Fruit fly (Drosophila melanogaster): Measurements from ENCODE around the gene Ref2.
A peak's percentile ranks its signal among the peaks of the same experiment; 100 is the strongest.

Gene Ref2

DNA sequence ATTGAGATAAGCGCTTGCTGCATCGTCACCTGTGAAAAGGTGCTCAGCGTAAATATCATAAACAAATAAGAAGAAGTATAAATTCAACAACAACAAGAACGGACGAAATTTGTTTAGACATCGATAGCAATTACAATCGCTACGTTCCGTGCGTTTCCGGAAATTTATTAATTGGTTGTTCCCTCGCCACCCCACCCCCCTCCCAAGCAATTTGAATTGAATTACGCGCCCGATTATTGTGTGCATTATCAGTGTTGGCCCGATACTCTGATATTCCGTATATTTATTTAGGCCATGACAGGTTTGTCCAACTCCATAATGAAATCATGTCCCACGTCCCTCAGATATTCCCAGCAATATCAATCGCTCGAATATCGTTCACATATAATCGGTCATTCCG lies 4.6 kb downstream of the Ref2 start (continued):
- peak; percentile 47 for TF ChIP-seq dmrt11E (tag; optimal IDR thresholded peaks at IDR 0.05)
- no peak for TF ChIP-seq emc (GFP tag; optimal IDR thresholded peaks at IDR 0.05)
- TF ChIP-seq rib (GFP tag; IDR thresholded peaks at IDR 0.05), result no peak
- no peak for TF ChIP-seq en (GFP tag; optimal IDR thresholded peaks at IDR 0.05)
- no peak for TF ChIP-seq CG30403 (GFP tag; optimal IDR thresholded peaks at IDR 0.05)
- no peak for TF ChIP-seq ash1 (GFP tag; optimal IDR thresholded peaks at IDR 0.05)
- no peak for TF ChIP-seq Ravus (GFP tag; IDR thresholded peaks at IDR 0.05)
- TF ChIP-seq Usf (GFP tag; optimal IDR thresholded peaks at IDR 0.05), result no peak
- no peak for TF ChIP-seq ems (GFP tag; optimal IDR thresholded peaks at IDR 0.05)
- no peak for TF ChIP-seq Aef1 (GFP tag; IDR thresholded peaks at IDR 0.05)
- peak; percentile 4 for TF ChIP-seq fd102C (GFP tag; optimal IDR thresholded peaks at IDR 0.05)
- TF ChIP-seq stc (GFP tag; IDR thresholded peaks at IDR 0.05), result no peak
- TF ChIP-seq ssp (GFP tag; IDR thresholded peaks at IDR 0.05), result no peak
- peak; percentile 21 for TF ChIP-seq CG17568 (GFP tag; optimal IDR thresholded peaks at IDR 0.05)
- TF ChIP-seq kni (GFP tag; optimal IDR thresholded peaks at IDR 0.05), result peak; percentile 12
- peak; percentile 9 for TF ChIP-seq CG2202 (tag; optimal IDR thresholded peaks at IDR 0.05)
- peak; percentile 56 for TF ChIP-seq CG4360 (GFP tag; IDR thresholded peaks at IDR 0.05)
- TF ChIP-seq wek (GFP tag; optimal IDR thresholded peaks at IDR 0.05), result no peak
- TF ChIP-seq ro (GFP tag; IDR thresholded peaks at IDR 0.05), result no peak
- TF ChIP-seq stwl (tag; optimal IDR thresholded peaks at IDR 0.05), result peak; percentile 10
- TF ChIP-seq Fer3 (tag; optimal IDR thresholded peaks at IDR 0.05), result no peak
- peak in 1 of 3 experiments; percentile 21 for TF ChIP-seq lola (GFP tag; optimal IDR thresholded peaks at IDR 0.05)
- TF ChIP-seq Hr78 (GFP tag; optimal IDR thresholded peaks at IDR 0.05), result no peak
- no peak for TF ChIP-seq CG17361 (GFP tag; IDR thresholded peaks at IDR 0.05)
- no peak for TF ChIP-seq Sox102F (GFP tag; optimal IDR thresholded peaks at IDR 0.05)
- TF ChIP-seq CG10431 (GFP tag; optimal IDR thresholded peaks at IDR 0.05), result no peak
- TF ChIP-seq unc-4 (GFP tag; IDR thresholded peaks at IDR 0.05; ENCODE audit: partially characterized antibody), result no peak
- TF ChIP-seq Fer2 (tag; optimal IDR thresholded peaks at IDR 0.05), result no peak
- TF ChIP-seq CG12236 (GFP tag; optimal IDR thresholded peaks at IDR 0.05), result no peak
- peak; percentile 58 for TF ChIP-seq ac (GFP tag; optimal IDR thresholded peaks at IDR 0.05)
- peak; percentile 52 for TF ChIP-seq lab (GFP tag; optimal IDR thresholded peaks at IDR 0.05)
- TF ChIP-seq CG10543 (GFP tag; optimal IDR thresholded peaks at IDR 0.05), result no peak
- peak; percentile 8 for TF ChIP-seq ATbp (GFP tag; optimal IDR thresholded peaks at IDR 0.05)
- TF ChIP-seq CG32772 (GFP tag; IDR thresholded peaks at IDR 0.05), result no peak
- TF ChIP-seq pita (GFP tag; optimal IDR thresholded peaks at IDR 0.05), result no peak
- TF ChIP-seq slou (GFP tag; optimal IDR thresholded peaks at IDR 0.05), result no peak
- TF ChIP-seq disco-r (GFP tag; optimal IDR thresholded peaks at IDR 0.05), result no peak
- peak; percentile 36 for TF ChIP-seq grn (GFP tag; optimal IDR thresholded peaks at IDR 0.05)
- TF ChIP-seq CG1529 (GFP tag; optimal IDR thresholded peaks at IDR 0.05), result no peak
- no peak for TF ChIP-seq ab (GFP tag; optimal IDR thresholded peaks at IDR 0.05)
- TF ChIP-seq ERR (GFP tag; optimal IDR thresholded peaks at IDR 0.05), result no peak
- TF ChIP-seq ftz-f1 (GFP tag; optimal IDR thresholded peaks at IDR 0.05), result no peak
- no peak for TF ChIP-seq Max (GFP tag; optimal IDR thresholded peaks at IDR 0.05)
- TF ChIP-seq grau (tag; optimal IDR thresholded peaks at IDR 0.05), result no peak
- peak; percentile 86 for TF ChIP-seq exex (tag; optimal IDR thresholded peaks at IDR 0.05)
- TF ChIP-seq Ets65A (GFP tag), result no peak
- TF ChIP-seq eve (GFP tag; optimal IDR thresholded peaks at IDR 0.05), result no peak
- TF ChIP-seq crol (GFP tag; IDR thresholded peaks at IDR 0.05), result 0 out of 2 replicates have a peak, but pooled peaks have one; percentile 8
- no peak for TF ChIP-seq CG17912 (GFP tag; optimal IDR thresholded peaks at IDR 0.05)
- no peak for TF ChIP-seq CG18476 (GFP tag; optimal IDR thresholded peaks at IDR 0.05)
- no peak for TF ChIP-seq wdn (GFP tag; IDR thresholded peaks at IDR 0.05)
- no peak for TF ChIP-seq CG13624 (GFP tag; optimal IDR thresholded peaks at IDR 0.05)

Measured in whole organism, embryonic.